Worm (Caenorhabditis elegans): ENCODE data around the gene T19C4.1.
A peak's percentile ranks its signal among the peaks of the same experiment; 100 is the strongest.

The T19C4.1 gene

DNA sequence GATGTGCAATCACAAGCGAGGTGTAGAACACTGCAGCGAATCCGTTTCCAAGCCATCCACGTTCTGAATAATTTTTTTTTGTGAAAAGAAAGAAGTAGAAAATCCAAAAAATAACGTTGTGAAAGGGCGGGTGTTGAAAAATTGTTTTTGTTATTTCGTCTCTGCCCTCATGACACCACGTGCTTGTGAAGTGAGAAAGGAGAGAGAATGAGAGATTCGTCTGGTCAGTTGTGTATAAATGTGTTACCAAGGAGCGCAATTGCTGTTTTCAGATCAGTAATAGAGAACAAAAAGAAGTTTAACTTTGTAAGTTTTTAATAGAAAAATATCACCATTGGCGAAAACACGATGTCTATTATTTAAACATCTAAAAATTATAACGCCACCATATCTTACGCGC lies 28.3 kb upstream of the T19C4.1 start (continued):
- TF ChIP-seq lir-3 (tag; optimal IDR thresholded peaks at IDR 0.05) = no peak
- no peak for TF ChIP-seq hif-1 (tag; optimal IDR thresholded peaks at IDR 0.05)
- TF ChIP-seq aha-1 (tag) = peak; percentile 37
- no peak for TF ChIP-seq nhr-111 (GFP tag; optimal IDR thresholded peaks at IDR 0.05)
- no peak for TF ChIP-seq ces-1 (GFP tag; optimal IDR thresholded peaks at IDR 0.05)
- peak; percentile 15 for TF ChIP-seq mes-2 (tag; optimal IDR thresholded peaks at IDR 0.05; ENCODE audit: poor library complexity, severe bottlenecking)
- TF ChIP-seq ama-1 (optimal IDR thresholded peaks at IDR 0.05) = peak; percentile 17
- TF ChIP-seq ctbp-1 (GFP tag; IDR thresholded peaks at IDR 0.05) = no peak
- TF ChIP-seq unc-39 (tag; optimal IDR thresholded peaks at IDR 0.05) = no peak
- TF ChIP-seq nhr-77 (tag; optimal IDR thresholded peaks at IDR 0.05) = peak; percentile 26
- TF ChIP-seq lin-38 (GFP tag; IDR thresholded peaks at IDR 0.05) = 0 out of 2 replicates have a peak, but pooled peaks have one; percentile 7
- peak; percentile 49 for TF ChIP-seq hlh-11 (tag; optimal IDR thresholded peaks at IDR 0.05)
- no peak for TF ChIP-seq F49E8.2 (tag; optimal IDR thresholded peaks at IDR 0.05; ENCODE audit: borderline replicate concordance)
- TF ChIP-seq nhr-6 (tag; optimal IDR thresholded peaks at IDR 0.05) = peak; percentile 38
- no peak for TF ChIP-seq rbr-2 (tag; optimal IDR thresholded peaks at IDR 0.05)
- TF ChIP-seq F44E2.7 (GFP tag; IDR thresholded peaks at IDR 0.05) = no peak
- no peak for TF ChIP-seq saeg-2 (GFP tag; IDR thresholded peaks at IDR 0.05)
- TF ChIP-seq mxl-2 (GFP tag; conservative IDR thresholded peaks at IDR 0.05) = no peak
- TF ChIP-seq vab-7 (GFP tag; IDR thresholded peaks at IDR 0.05) = no peak
- no peak for TF ChIP-seq sdz-12 (GFP tag; optimal IDR thresholded peaks at IDR 0.05)
- no peak for TF ChIP-seq dpl-1 (GFP tag; optimal IDR thresholded peaks at IDR 0.05)
- TF ChIP-seq nhr-102 (tag; optimal IDR thresholded peaks at IDR 0.05) = no peak
- TF ChIP-seq egl-27 (tag; optimal IDR thresholded peaks at IDR 0.05) = no peak
- peak; percentile 26 for TF ChIP-seq dve-1 (tag; optimal IDR thresholded peaks at IDR 0.05; ENCODE audit: insufficient read depth)
- no peak for TF ChIP-seq jun-1 (tag; optimal IDR thresholded peaks at IDR 0.05)
- TF ChIP-seq aly-2 (tag; optimal IDR thresholded peaks at IDR 0.05) = no peak
- 0 out of 2 replicates have a peak, but pooled peaks have one; percentile 14 for TF ChIP-seq hmg-1.1 (GFP tag; IDR thresholded peaks at IDR 0.05)
- TF ChIP-seq gei-8 (GFP tag; optimal IDR thresholded peaks at IDR 0.05) = no peak

DNA sequence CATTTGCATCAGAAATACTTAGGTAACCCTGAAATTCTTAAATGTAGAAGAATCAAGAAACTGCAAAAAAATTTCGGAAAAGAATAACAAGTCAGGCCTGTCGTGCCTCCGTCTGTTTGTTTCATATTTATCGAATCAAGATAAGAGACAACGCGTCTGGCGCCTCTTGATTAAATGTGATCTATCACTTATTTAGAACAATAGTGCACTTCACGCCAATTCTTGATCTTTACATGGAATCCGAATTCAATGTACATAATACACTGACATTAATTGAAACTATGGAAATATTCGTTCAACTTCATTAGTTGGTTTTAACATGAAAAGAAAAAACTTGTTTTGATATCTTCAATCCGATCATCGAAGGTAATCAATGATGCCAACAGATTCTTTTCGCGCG lies 27.0 kb upstream of the T19C4.1 start, which contains the start of gene mboa-2:
Gene mboa-2 (minus strand): TSS at position 28 of the 400 bp plus-strand sequence.
- TF ChIP-seq zip-11 (GFP tag; IDR thresholded peaks at IDR 0.05) (no peak), tra-1 (GFP tag; IDR thresholded peaks at IDR 0.05) (no peak), nhr-6 (tag; optimal IDR thresholded peaks at IDR 0.05) (no peak), rbr-2 (tag; optimal IDR thresholded peaks at IDR 0.05) (peak; percentile 20), lin-29 (GFP tag; IDR thresholded peaks at IDR 0.05) (no peak), daf-19 (GFP tag; conservative IDR thresholded peaks at IDR 0.05) (no peak), nhr-111 (GFP tag; optimal IDR thresholded peaks at IDR 0.05) (no peak), daf-12 (tag; optimal IDR thresholded peaks at IDR 0.05) (no peak), pha-4 (GFP tag; IDR thresholded peaks at IDR 0.05) (no peak), pha-4 (tag; optimal IDR thresholded peaks at IDR 0.05) (no peak), ceh-62 (tag; optimal IDR thresholded peaks at IDR 0.05) (no peak), nhr-42 (GFP tag; IDR thresholded peaks at IDR 0.05) (no peak), duxl-1 (tag; optimal IDR thresholded peaks at IDR 0.05; ENCODE audit: poor library complexity) (peak; percentile 72), D1046.2 (GFP tag; IDR thresholded peaks at IDR 0.05) (no peak), cey-2 (tag; optimal IDR thresholded peaks at IDR 0.05; ENCODE audit: borderline replicate concordance, insufficient read depth) (no peak), F26F4.8 (GFP tag; conservative IDR thresholded peaks at IDR 0.05) (no peak), Y48G9A.11 (GFP tag; IDR thresholded peaks at IDR 0.05) (no peak), saeg-2 (GFP tag; IDR thresholded peaks at IDR 0.05) (no peak), nhr-25 (tag; optimal IDR thresholded peaks at IDR 0.05; ENCODE audit: borderline replicate concordance, insufficient read depth) (no peak), snpc-4 (tag; optimal IDR thresholded peaks at IDR 0.05) (no peak), aly-2 (tag; optimal IDR thresholded peaks at IDR 0.05) (no peak), fkh-10 (GFP tag; optimal IDR thresholded peaks at IDR 0.05) (no peak), ceh-44 (GFP tag; IDR thresholded peaks at IDR 0.05) (no peak), lin-1 (GFP tag; IDR thresholded peaks at IDR 0.05) (0 out of 2 replicates have a peak, but pooled peaks have one; percentile 9), dmd-6 (GFP tag; IDR thresholded peaks at IDR 0.05) (peak; percentile 52), zag-1 (tag; optimal IDR thresholded peaks at IDR 0.05) (no peak), gei-8 (GFP tag; optimal IDR thresholded peaks at IDR 0.05) (peak; percentile 14), ceh-20 (GFP tag; IDR thresholded peaks at IDR 0.05) (0 out of 2 replicates have a peak, but pooled peaks have one; percentile 16), nhr-41 (GFP tag; IDR thresholded peaks at IDR 0.05) (no peak)

Data from whole organism, L4 larva.